4 fruit fly cellular contexts compared by ENCODE assay signal in the genomic region with DNA sequence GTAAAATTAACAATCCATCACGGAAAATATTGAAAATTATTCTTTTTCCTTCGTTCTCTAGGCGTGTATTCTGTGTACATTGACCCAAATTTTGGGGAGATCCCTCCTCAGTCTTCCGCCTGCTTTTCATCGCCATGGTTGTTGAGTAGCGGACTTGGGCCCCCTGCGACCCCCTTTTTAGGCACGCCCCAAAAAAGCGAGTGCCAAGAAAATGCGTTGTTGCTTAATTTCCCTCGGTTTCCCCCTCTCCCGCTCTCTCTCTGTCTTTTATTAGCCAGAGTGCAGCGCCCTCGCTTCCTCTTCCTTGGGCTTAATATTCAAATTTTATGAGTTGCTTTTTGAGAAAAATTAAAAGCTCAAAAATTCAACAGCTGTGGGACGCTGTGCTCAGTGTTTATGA.
TF ChIP-seq lines count a peak whose summit lies in the region.

No protein-coding gene starts in this region.

- no peak for TF ChIP-seq CTCF in whole organism, embryonic (GFP tag; optimal IDR thresholded peaks at IDR 0.05; lab: Kevin White, UChicago)

TF ChIP-seq in whole organism, embryonic, 481 proteins besides CTCF, POLR2A, EP300 and RAD21 (continues in another document):
- peak; percentile 40 for TF ChIP-seq vvl (GFP tag; IDR thresholded peaks at IDR 0.05; lab: Robert Waterston, UW)
- 0 out of 3 replicates have a peak, but pooled peaks have one; percentile 7 for TF ChIP-seq ci (GFP tag; IDR thresholded peaks at IDR 0.05; lab: Robert Waterston, UW)
- no peak for TF ChIP-seq chif (GFP tag; optimal IDR thresholded peaks at IDR 0.05; lab: Kevin White, UChicago)
- no peak for TF ChIP-seq hbn (GFP tag; IDR thresholded peaks at IDR 0.05; lab: Robert Waterston, UW; ENCODE audit: partially characterized antibody)
- no peak for TF ChIP-seq Rx (GFP tag; IDR thresholded peaks at IDR 0.05; lab: Robert Waterston, UW)
- peak in 1 of 2 experiments; percentile 26 for TF ChIP-seq Pdp1 (GFP tag; optimal IDR thresholded peaks at IDR 0.05; lab: Kevin White, UChicago)
- no peak for TF ChIP-seq pan (optimal IDR thresholded peaks at IDR 0.05; lab: Kevin White, UChicago)
- TF ChIP-seq pan (GFP tag; optimal IDR thresholded peaks at IDR 0.05 in 1 of 2, IDR thresholded peaks at IDR 0.05 in 1 of 2) = peak in 1 of 2 experiments; percentile 22
- TF ChIP-seq row (GFP tag; IDR thresholded peaks at IDR 0.05; lab: Robert Waterston, UW) = 0 out of 3 replicates have a peak, but pooled peaks have one; percentile 12
- TF ChIP-seq z (GFP tag; IDR thresholded peaks at IDR 0.05; lab: Robert Waterston, UW) = 0 out of 3 replicates have a peak, but pooled peaks have one; percentile 13
- TF ChIP-seq sd (tag; optimal IDR thresholded peaks at IDR 0.05; lab: Kevin White, UChicago) = peak; percentile 37
- TF ChIP-seq fu2 (GFP tag; optimal IDR thresholded peaks at IDR 0.05; lab: Kevin White, UChicago) = no peak
- TF ChIP-seq hb (GFP tag; IDR thresholded peaks at IDR 0.05; lab: Robert Waterston, UW; ENCODE audit: partially characterized antibody) = no peak
- peak; percentile 94 for TF ChIP-seq crol (GFP tag; IDR thresholded peaks at IDR 0.05; lab: Robert Waterston, UW)
- no peak for TF ChIP-seq psq (GFP tag; optimal IDR thresholded peaks at IDR 0.05; lab: Kevin White, UChicago)
- TF ChIP-seq CG17385 (GFP tag; optimal IDR thresholded peaks at IDR 0.05; lab: Kevin White, UChicago) = peak; percentile 43
- TF ChIP-seq slbo (GFP tag; IDR thresholded peaks at IDR 0.05; lab: Robert Waterston, UW) = peak; percentile 51
- peak; percentile 43 for TF ChIP-seq Sry-β (GFP tag; optimal IDR thresholded peaks at IDR 0.05; lab: Kevin White, UChicago)
- no peak for TF ChIP-seq her (GFP tag; optimal IDR thresholded peaks at IDR 0.05; lab: Kevin White, UChicago)
- TF ChIP-seq gt (GFP tag; IDR thresholded peaks at IDR 0.05; lab: Robert Waterston, UW) = 0 out of 2 replicates have a peak, but pooled peaks have one; percentile 8

TF ChIP-seq in whole organism, prepupa, 60 proteins besides CTCF, POLR2A, EP300 and RAD21:
- TF ChIP-seq CG6854 (GFP tag; optimal IDR thresholded peaks at IDR 0.05; lab: Kevin White, UChicago) (no peak), eg (GFP tag; IDR thresholded peaks at IDR 0.05; lab: Robert Waterston, UW) (no peak), vri (GFP tag; optimal IDR thresholded peaks at IDR 0.05; lab: Kevin White, UChicago) (peak; percentile 59), Eip78C (GFP tag; lab: Kevin White, UChicago) (peak; percentile 42), Met (GFP tag; optimal IDR thresholded peaks at IDR 0.05; lab: Kevin White, UChicago) (no peak)

TF ChIP-seq in whole organism, pupa, 21 proteins besides CTCF, POLR2A, EP300 and RAD21:
- TF ChIP-seq CG32121 (GFP tag; IDR thresholded peaks at IDR 0.05; lab: Robert Waterston, UW) = peak; percentile 63; the same call in 1 of the 2 replicates
- no peak for TF ChIP-seq CG15710 (tag; optimal IDR thresholded peaks at IDR 0.05; lab: Kevin White, UChicago)
- no peak for TF ChIP-seq CG17806 (tag; optimal IDR thresholded peaks at IDR 0.05; lab: Kevin White, UChicago)

TF ChIP-seq in whole organism, wandering third instar larva, 38 proteins besides CTCF, POLR2A, EP300 and RAD21:
- TF ChIP-seq Rel (GFP tag; optimal IDR thresholded peaks at IDR 0.05; lab: Kevin White, UChicago) (no peak), Rel (tag; optimal IDR thresholded peaks at IDR 0.05; lab: Kevin White, UChicago) (peak; percentile 43), rgr (GFP tag; optimal IDR thresholded peaks at IDR 0.05; lab: Kevin White, UChicago) (no peak)
TF ChIP-seq in whole organism, wandering third instar larva: peak in this region for 1.
